Worm (Caenorhabditis elegans) whole organism, young adult: Measurements from ENCODE around the gene clec-165.

Source experiments
- F49E8.2 ChIP-seq: sonication (generic microtip); optimal IDR thresholded peaks from 3 replicates; lab custom pipeline; 2017; ENCODE audit warnings: missing genetic modification characterization, mild to moderate bottlenecking, missing compliant biosample characterization, antibody characterized with exemption, moderate library complexity; ENCODE audit not compliant: insufficient read depth
- Y56A3A.18 ChIP-seq: fragments of 200-800 bp; sonication (Bioruptor generic); IDR thresholded peaks from 2 replicates; pipeline ENCODE4 v1.3.6; 2022; ENCODE audit warnings: missing genetic modification reagents, missing genetic modification characterization, missing compliant biosample characterization
- ama-1 ChIP-seq, 3 experiments: fragments of 150-350 bp in 1 of 3; sonication (generic microtip) in 2 of 3; optimal IDR thresholded peaks; 2 replicates each; lab custom pipeline; 2014 to 2018; ENCODE audit warnings: missing biosample characterization in 2 of 3, missing genetic modification characterization in 2 of 3, missing genetic modification reagents in 2 of 3
- attf-5 ChIP-seq: fragments of 200-800 bp; sonication (Bioruptor generic); optimal IDR thresholded peaks from 2 replicates; lab custom pipeline; 2018; ENCODE audit warnings: mild to moderate bottlenecking, missing genetic modification characterization, missing compliant biosample characterization

DNA sequence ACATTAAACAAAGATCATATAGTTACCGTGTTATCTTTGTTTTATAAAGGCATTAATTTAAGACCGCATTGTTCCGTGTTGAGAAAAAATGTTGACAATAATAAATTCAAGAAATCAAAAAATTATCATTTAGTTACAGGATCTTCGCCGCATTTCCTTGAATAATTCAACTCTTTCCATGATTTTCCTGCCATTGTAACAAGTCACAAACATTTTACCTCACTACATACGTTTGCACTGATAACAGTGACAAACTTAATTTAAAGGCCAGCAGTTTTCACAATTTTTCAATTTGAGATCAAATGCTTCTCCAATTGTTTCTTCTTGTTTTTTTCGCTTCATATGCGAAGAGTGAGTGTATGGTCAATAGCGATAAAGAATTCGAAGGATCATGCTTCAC lies 14.3 kb upstream of the clec-165 start, which contains the start of gene clec-169:
- no peak for TF ChIP-seq Y56A3A.18
- TF ChIP-seq ama-1 (optimal IDR thresholded peaks at IDR 0.05; lab: Kevin White, UChicago): no peak
- TF ChIP-seq ama-1 (GFP tag; optimal IDR thresholded peaks at IDR 0.05; lab: Kevin White, UChicago): no peak
- TF ChIP-seq F49E8.2 (tag; lab: Kevin White, UChicago): no peak
- TF ChIP-seq attf-5 (GFP tag; lab: Kevin White, UChicago): no peak
